Worm (Caenorhabditis elegans) whole organism, L2 larva: Measurements from ENCODE around the gene B0001.4.

ENCODE experiments used
- ZK546.5 ChIP-seq: sonication (generic microtip); optimal IDR thresholded peaks from 2 replicates; lab custom pipeline; 2017; ENCODE audit warnings: missing biosample characterization, missing genetic modification characterization
- elt-3 ChIP-seq: sonication (generic microtip); optimal IDR thresholded peaks from 2 replicates; lab custom pipeline; 2017; ENCODE audit warnings: missing biosample characterization, missing genetic modification characterization
- lin-39 ChIP-seq: fragments of 150-350 bp; optimal IDR thresholded peaks from 2 replicates; lab custom pipeline; 2014; ENCODE audit warnings: missing biosample characterization, missing genetic modification reagents, missing genetic modification characterization
- nhr-10 ChIP-seq: sonication (generic microtip); optimal IDR thresholded peaks from 2 replicates; lab custom pipeline; 2017; ENCODE audit warnings: missing biosample characterization, missing genetic modification characterization
- nhr-23 ChIP-seq: fragments of 150-350 bp; optimal IDR thresholded peaks from 2 replicates; lab custom pipeline; 2014; ENCODE audit warnings: missing biosample characterization, missing genetic modification reagents, missing genetic modification characterization
- nhr-77 ChIP-seq: fragments of 150-350 bp; optimal IDR thresholded peaks from 2 replicates; lab custom pipeline; 2014; ENCODE audit warnings: missing biosample characterization, missing genetic modification characterization
- snpc-4 ChIP-seq: fragments of 150-350 bp; optimal IDR thresholded peaks from 2 replicates; lab custom pipeline; 2014; ENCODE audit warnings: missing biosample characterization, missing genetic modification characterization
- unc-39 ChIP-seq: fragments of 150-350 bp; optimal IDR thresholded peaks from 2 replicates; lab custom pipeline; 2014; ENCODE audit warnings: missing biosample characterization, missing genetic modification characterization
- unc-55 ChIP-seq: fragments of 150-350 bp; sonication (generic microtip); optimal IDR thresholded peaks from 3 replicates; lab custom pipeline; 2014; ENCODE audit warnings: missing biosample characterization, missing genetic modification reagents, missing genetic modification characterization
- zag-1 ChIP-seq: fragments of 150-350 bp; optimal IDR thresholded peaks from 2 replicates; lab custom pipeline; 2014; ENCODE audit warnings: missing biosample characterization, missing genetic modification characterization
- ztf-11 ChIP-seq: sonication (generic microtip); optimal IDR thresholded peaks from 2 replicates; lab custom pipeline; 2017; ENCODE audit warnings: missing biosample characterization, missing genetic modification characterization
- ztf-4 ChIP-seq: fragments of 150-350 bp; optimal IDR thresholded peaks from 2 replicates; lab custom pipeline; 2014; ENCODE audit warnings: missing biosample characterization, missing genetic modification characterization

ce11 chrIV:12092113-12092512 is 45.9 kb downstream of the B0001.4 start, which contains the start of gene mig-32:
- TF ChIP-seq ztf-4 = no peak
- TF ChIP-seq ZK546.5 (tag; lab: Kevin White, UChicago) = no peak
- TF ChIP-seq nhr-77 (tag; lab: Kevin White, UChicago) = no peak
- TF ChIP-seq nhr-23 (tag; lab: Kevin White, UChicago) = no peak
- no peak for TF ChIP-seq snpc-4
- no peak for TF ChIP-seq zag-1 (tag; lab: Kevin White, UChicago)
- TF ChIP-seq elt-3 = no peak
- TF ChIP-seq lin-39 (tag; lab: Kevin White, UChicago) = no peak
- no peak for TF ChIP-seq unc-39
- no peak for TF ChIP-seq nhr-10 (tag; lab: Kevin White, UChicago)
- no peak for TF ChIP-seq unc-55 (GFP tag; lab: Kevin White, UChicago)
- TF ChIP-seq ztf-11 = no peak
